Worm (Caenorhabditis elegans) whole organism, L3 larva: Measurements from ENCODE around the gene sre-16.
A peak's percentile ranks its signal among the peaks of the same experiment; 100 is the strongest.

Experiments
- R02D3.7 ChIP-seq: fragments of 150-350 bp; optimal IDR thresholded peaks from 2 replicates; lab custom pipeline; 2014; ENCODE audit warnings: missing biosample characterization, missing genetic modification characterization
- ZK546.5 ChIP-seq: sonication (generic microtip); optimal IDR thresholded peaks from 2 replicates; lab custom pipeline; 2017; ENCODE audit warnings: missing biosample characterization, missing genetic modification characterization
- aly-2 ChIP-seq: fragments of 150-350 bp; optimal IDR thresholded peaks from 2 replicates; lab custom pipeline; 2014; ENCODE audit warnings: missing biosample characterization, missing genetic modification characterization
- ceh-16 ChIP-seq: sonication (generic microtip); optimal IDR thresholded peaks from 2 replicates; lab custom pipeline; 2017; ENCODE audit warnings: missing biosample characterization, missing genetic modification characterization
- ceh-82 ChIP-seq: fragments of 150-350 bp; optimal IDR thresholded peaks from 2 replicates; lab custom pipeline; 2014; ENCODE audit warnings: missing biosample characterization, missing genetic modification characterization
- daf-12 ChIP-seq: fragments of 150-350 bp; optimal IDR thresholded peaks from 2 replicates; lab custom pipeline; 2014; ENCODE audit warnings: missing biosample characterization, missing genetic modification reagents, missing genetic modification characterization
- egl-27 ChIP-seq: sonication (generic microtip); optimal IDR thresholded peaks from 4 replicates; lab custom pipeline; 2017; ENCODE audit warnings: missing biosample characterization, missing genetic modification reagents, missing genetic modification characterization
- elt-2 ChIP-seq: sonication (generic microtip); optimal IDR thresholded peaks from 2 replicates; lab custom pipeline; 2016; ENCODE audit warnings: missing genetic modification reagents, mild to moderate bottlenecking, missing genetic modification characterization, missing compliant biosample characterization
- elt-3 ChIP-seq, 3 experiments: fragments of 150-350 bp in 1 of 3; sonication (generic microtip) in 2 of 3; optimal IDR thresholded peaks; 2 replicates in 2 of 3; 4 replicates in 1 of 3; lab custom pipeline; 2014 to 2017; ENCODE audit warnings: missing biosample characterization in 3 of 3, missing genetic modification characterization in 3 of 3
- fkh-10 ChIP-seq: sonication (generic microtip); optimal IDR thresholded peaks from 2 replicates; lab custom pipeline; 2017; ENCODE audit warnings: missing biosample characterization, missing genetic modification reagents, missing genetic modification characterization
- fkh-2 ChIP-seq: fragments of 150-350 bp; optimal IDR thresholded peaks from 2 replicates; lab custom pipeline; 2014; ENCODE audit warnings: missing biosample characterization, missing genetic modification reagents, missing genetic modification characterization
- fos-1 ChIP-seq: fragments of 150-350 bp; optimal IDR thresholded peaks from 2 replicates; lab custom pipeline; 2014; ENCODE audit warnings: missing biosample characterization, missing genetic modification characterization
- lin-39 ChIP-seq: fragments of 150-350 bp; optimal IDR thresholded peaks from 2 replicates; lab custom pipeline; 2018; ENCODE audit warnings: missing biosample characterization, missing genetic modification reagents, missing genetic modification characterization
- mml-1 ChIP-seq: fragments of 150-350 bp; sonication (generic microtip); optimal IDR thresholded peaks from 3 replicates; lab custom pipeline; 2014; ENCODE audit warnings: missing biosample characterization, missing genetic modification characterization
- nfya-1 ChIP-seq: sonication (generic microtip); optimal IDR thresholded peaks from 2 replicates; lab custom pipeline; 2017; ENCODE audit warnings: missing genetic modification characterization, mild to moderate bottlenecking, missing compliant biosample characterization, antibody characterized with exemption, moderate library complexity; ENCODE audit not compliant: insufficient read depth
- nhr-11 ChIP-seq: fragments of 150-350 bp; optimal IDR thresholded peaks from 2 replicates; lab custom pipeline; 2014; ENCODE audit warnings: missing biosample characterization, missing genetic modification characterization
- nhr-23 ChIP-seq: fragments of 150-350 bp; optimal IDR thresholded peaks from 2 replicates; lab custom pipeline; 2014; ENCODE audit warnings: missing biosample characterization, missing genetic modification reagents, missing genetic modification characterization
- nhr-237 ChIP-seq: fragments of 150-350 bp; optimal IDR thresholded peaks from 2 replicates; lab custom pipeline; 2014; ENCODE audit warnings: missing biosample characterization, missing genetic modification characterization
- nhr-25 ChIP-seq: sonication (generic microtip); optimal IDR thresholded peaks from 2 replicates; lab custom pipeline; 2017; ENCODE audit warnings: missing biosample characterization, missing genetic modification characterization
- nhr-76 ChIP-seq: fragments of 150-350 bp; sonication (generic microtip); optimal IDR thresholded peaks from 5 replicates; lab custom pipeline; 2014; ENCODE audit warnings: missing biosample characterization, missing genetic modification characterization
- nhr-77 ChIP-seq: fragments of 150-350 bp; optimal IDR thresholded peaks from 2 replicates; lab custom pipeline; 2014; ENCODE audit warnings: missing biosample characterization, missing genetic modification characterization
- pha-4 ChIP-seq: fragments of 150-350 bp; optimal IDR thresholded peaks from 2 replicates; lab custom pipeline; 2014; ENCODE audit warnings: missing biosample characterization, missing genetic modification reagents, missing genetic modification characterization
- pqm-1 ChIP-seq: fragments of 150-350 bp; optimal IDR thresholded peaks from 2 replicates; lab custom pipeline; 2017; ENCODE audit warnings: missing biosample characterization, missing genetic modification characterization, inconsistent platforms
- sea-2 ChIP-seq: fragments of 150-350 bp; sonication (generic microtip); optimal IDR thresholded peaks from 4 replicates; lab custom pipeline; 2014; ENCODE audit warnings: missing biosample characterization, missing genetic modification reagents, missing genetic modification characterization
- snpc-4 ChIP-seq: fragments of 150-350 bp; optimal IDR thresholded peaks from 2 replicates; lab custom pipeline; 2014; ENCODE audit warnings: missing biosample characterization, missing genetic modification characterization
- tbx-2 ChIP-seq: sonication (generic microtip); optimal IDR thresholded peaks from 2 replicates; lab custom pipeline; 2016; ENCODE audit warnings: mild to moderate bottlenecking, missing genetic modification characterization, missing compliant biosample characterization
- unc-39 ChIP-seq: sonication (generic microtip); optimal IDR thresholded peaks from 4 replicates; lab custom pipeline; 2017; ENCODE audit warnings: missing biosample characterization, missing genetic modification characterization
- unc-62 ChIP-seq: fragments of 150-350 bp; sonication (generic microtip); optimal IDR thresholded peaks from 4 replicates; lab custom pipeline; 2014; ENCODE audit warnings: missing biosample characterization, missing genetic modification reagents, missing genetic modification characterization
- zag-1 ChIP-seq: fragments of 150-350 bp; optimal IDR thresholded peaks from 2 replicates; lab custom pipeline; 2014; ENCODE audit warnings: missing biosample characterization, missing genetic modification characterization
- ztf-11 ChIP-seq: fragments of 150-350 bp; optimal IDR thresholded peaks from 2 replicates; lab custom pipeline; 2014; ENCODE audit warnings: missing biosample characterization, missing genetic modification characterization
- ztf-4 ChIP-seq: fragments of 150-350 bp; optimal IDR thresholded peaks from 2 replicates; lab custom pipeline; 2014; ENCODE audit warnings: missing biosample characterization, missing genetic modification characterization

The sre-16 gene

ce11 chrIV:12196608-12197007 is 39.3 kb downstream of the sre-16 start:
- TF ChIP-seq elt-2 = peak; percentile 65
- TF ChIP-seq nhr-11 = no peak
- no peak for TF ChIP-seq elt-3 (tag; optimal IDR thresholded peaks at IDR 0.05; lab: Kevin White, UChicago)
- TF ChIP-seq egl-27 (tag; lab: Kevin White, UChicago) = no peak
- no peak for TF ChIP-seq nfya-1 (tag; lab: Kevin White, UChicago)
- no peak for TF ChIP-seq sea-2
- TF ChIP-seq nhr-25 (tag; lab: Kevin White, UChicago) = no peak
- peak; percentile 38 for TF ChIP-seq pqm-1 (tag; lab: Kevin White, UChicago)
- TF ChIP-seq snpc-4 (tag; lab: Kevin White, UChicago) = no peak
- no peak for TF ChIP-seq nhr-237
- TF ChIP-seq ZK546.5 (tag; lab: Kevin White, UChicago) = no peak
- no peak for TF ChIP-seq ceh-82
- no peak for TF ChIP-seq pha-4 (tag; lab: Kevin White, UChicago)
- no peak for TF ChIP-seq lin-39 (tag; lab: Kevin White, UChicago)

ce11 chrIV:12194668-12195067 is 41.2 kb downstream of the sre-16 start:
- TF ChIP-seq ZK546.5 (tag; lab: Kevin White, UChicago) (no peak), nhr-23 (tag; lab: Kevin White, UChicago) (no peak), mml-1 (tag; lab: Kevin White, UChicago) (no peak), fkh-10 (no peak), tbx-2 (no peak), sea-2 (no peak), nhr-77 (tag; lab: Kevin White, UChicago) (no peak), pha-4 (tag; lab: Kevin White, UChicago) (no peak), daf-12 (tag; lab: Kevin White, UChicago) (no peak), fkh-2 (tag; lab: Kevin White, UChicago) (no peak), fos-1 (tag; lab: Kevin White, UChicago) (no peak), elt-2 (no peak), nhr-237 (no peak)

ce11 chrIV:12193338-12193737 is 42.6 kb downstream of the sre-16 start:
- TF ChIP-seq ztf-4 (tag; lab: Kevin White, UChicago) (no peak), ceh-16 (tag; lab: Kevin White, UChicago) (no peak), ztf-11 (no peak), nhr-11 (no peak), mml-1 (tag; lab: Kevin White, UChicago) (no peak), aly-2 (tag; lab: Kevin White, UChicago) (no peak), unc-39 (tag; lab: Kevin White, UChicago) (no peak), nhr-76 (tag; lab: Kevin White, UChicago) (no peak), daf-12 (tag; lab: Kevin White, UChicago) (no peak), R02D3.7 (no peak), unc-62 (no peak), zag-1 (no peak), sea-2 (no peak), nhr-77 (tag; lab: Kevin White, UChicago) (no peak)

DNA sequence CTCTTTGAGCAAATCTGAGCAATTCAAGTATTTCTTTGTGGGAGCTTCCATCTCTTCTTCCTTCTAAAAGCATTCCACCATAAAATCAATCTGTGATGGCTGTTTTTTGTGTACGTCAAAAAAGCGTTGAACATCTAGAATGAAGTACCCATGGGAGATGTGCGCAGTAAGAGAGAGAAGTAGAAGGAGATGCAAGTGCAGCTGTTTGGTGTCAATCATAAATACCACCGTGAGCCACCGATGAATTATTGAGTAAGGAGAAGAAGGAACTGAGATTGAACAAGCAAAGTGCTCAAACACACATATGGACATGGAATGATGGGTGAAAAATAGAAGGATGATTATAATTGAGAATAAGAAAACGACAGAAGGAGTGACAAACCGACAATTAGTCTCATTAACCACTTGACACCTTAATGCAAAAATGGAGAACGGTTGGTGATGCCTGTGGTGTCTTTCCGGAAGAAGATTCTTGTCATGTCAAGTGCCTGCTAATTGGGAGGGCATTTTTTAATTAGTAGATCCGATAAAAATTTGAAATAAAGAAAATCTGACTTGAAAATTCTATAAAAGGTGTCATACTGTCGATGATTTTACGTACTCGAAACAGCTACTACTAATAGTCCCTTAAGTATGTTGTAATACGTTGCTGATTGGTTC is 43.7 kb downstream of the sre-16 start:
- TF ChIP-seq nhr-25 (tag; lab: Kevin White, UChicago) (no peak), lin-39 (tag; lab: Kevin White, UChicago) (peak; percentile 28)
